Worm (Caenorhabditis elegans): ENCODE results near the gene F53F1.2.

Gene F53F1.2

ce11 chrV:13408440-13408839, 1.8 kb downstream of the F53F1.2 start:
- TF ChIP-seq Y53G8AR.9 (GFP tag; conservative IDR thresholded peaks at IDR 0.05) (0 out of 2 replicates have a peak, but pooled peaks have one; percentile 46), attf-3 (GFP tag; conservative IDR thresholded peaks at IDR 0.05) (0 out of 2 replicates have a peak, but pooled peaks have one; percentile 6), hlh-26 (GFP tag; conservative IDR thresholded peaks at IDR 0.05) (no peak)

DNA sequence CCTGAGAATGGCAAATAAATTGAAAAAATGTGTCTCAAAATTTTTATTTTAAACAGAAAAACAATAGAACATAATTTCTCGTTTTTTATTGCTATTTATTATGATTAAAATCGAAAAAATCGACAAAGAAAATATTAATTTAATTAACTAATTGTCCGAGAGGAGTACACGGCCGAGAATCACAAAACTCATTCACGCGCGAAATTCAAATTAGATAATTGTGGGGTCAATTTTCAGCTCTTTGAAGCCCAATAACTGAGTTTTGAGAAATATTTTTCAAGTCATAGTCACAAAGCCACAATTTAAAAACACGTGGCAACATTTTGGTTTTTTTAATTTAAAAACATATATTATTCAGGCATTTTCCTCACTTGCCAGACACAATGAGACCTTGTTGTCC, 2.5 kb downstream of the F53F1.2 start:
- TF ChIP-seq ZK185.1 (tag; optimal IDR thresholded peaks at IDR 0.05; ENCODE audit: poor library complexity, severe bottlenecking) (peak; percentile 9), chd-7 (tag; optimal IDR thresholded peaks at IDR 0.05) (no peak), repo-1 (tag; optimal IDR thresholded peaks at IDR 0.05) (no peak), rcor-1 (GFP tag; IDR thresholded peaks at IDR 0.05) (no peak), hrde-1 (tag; optimal IDR thresholded peaks at IDR 0.05; ENCODE audit: borderline replicate concordance) (no peak), xnd-1 (tag; optimal IDR thresholded peaks at IDR 0.05) (peak; percentile 35), sdz-38 (tag; optimal IDR thresholded peaks at IDR 0.05) (no peak), madf-10 (tag; optimal IDR thresholded peaks at IDR 0.05) (no peak), dpl-1 (GFP tag; optimal IDR thresholded peaks at IDR 0.05) (peak; percentile 26), ztf-28 (GFP tag; IDR thresholded peaks at IDR 0.05) (0 out of 2 replicates have a peak, but pooled peaks have one; percentile 11), F52B5.7 (tag; optimal IDR thresholded peaks at IDR 0.05) (no peak), lin-26 (GFP tag; IDR thresholded peaks at IDR 0.05) (no peak), F23B12.7 (tag; optimal IDR thresholded peaks at IDR 0.05; ENCODE audit: insufficient read depth) (no peak), F57A8.1 (GFP tag; optimal IDR thresholded peaks at IDR 0.05) (no peak), lin-40 (tag; optimal IDR thresholded peaks at IDR 0.05) (no peak), madf-8 (GFP tag; conservative IDR thresholded peaks at IDR 0.05) (peak; percentile 41; the same call in 1 of the 2 replicates), unc-130 (GFP tag; optimal IDR thresholded peaks at IDR 0.05) (peak; percentile 5), ceh-100 (GFP tag; IDR thresholded peaks at IDR 0.05) (no peak; the same call in 1 of the 2 replicates), efl-1 (GFP tag; optimal IDR thresholded peaks at IDR 0.05) (peak; percentile 48), nhr-90 (tag; optimal IDR thresholded peaks at IDR 0.05) (no peak), Y95B8A.8 (GFP tag; IDR thresholded peaks at IDR 0.05) (no peak), ceh-91 (GFP tag; IDR thresholded peaks at IDR 0.05) (peak; percentile 37; the same call in 1 of the 2 replicates), hlh-12 (tag; optimal IDR thresholded peaks at IDR 0.05) (no peak), F39B2.1 (GFP tag; IDR thresholded peaks at IDR 0.05) (no peak), lin-54 (GFP tag; optimal IDR thresholded peaks at IDR 0.05) (peak; percentile 83), lsy-27 (tag; optimal IDR thresholded peaks at IDR 0.05; ENCODE audit: borderline replicate concordance, insufficient read depth) (no peak), Y67H2A.10 (GFP tag; conservative IDR thresholded peaks at IDR 0.05) (no peak), lin-35 (GFP tag; optimal IDR thresholded peaks at IDR 0.05) (peak in 2 of 3 experiments; percentile 5 to 67), aptf-2 (GFP tag; conservative IDR thresholded peaks at IDR 0.05) (0 out of 2 replicates have a peak, but pooled peaks have one; percentile 23), attf-3 (GFP tag; conservative IDR thresholded peaks at IDR 0.05) (0 out of 2 replicates have a peak, but pooled peaks have one; percentile 13), lsl-1 (GFP tag; optimal IDR thresholded peaks at IDR 0.05) (peak; percentile 20)

DNA sequence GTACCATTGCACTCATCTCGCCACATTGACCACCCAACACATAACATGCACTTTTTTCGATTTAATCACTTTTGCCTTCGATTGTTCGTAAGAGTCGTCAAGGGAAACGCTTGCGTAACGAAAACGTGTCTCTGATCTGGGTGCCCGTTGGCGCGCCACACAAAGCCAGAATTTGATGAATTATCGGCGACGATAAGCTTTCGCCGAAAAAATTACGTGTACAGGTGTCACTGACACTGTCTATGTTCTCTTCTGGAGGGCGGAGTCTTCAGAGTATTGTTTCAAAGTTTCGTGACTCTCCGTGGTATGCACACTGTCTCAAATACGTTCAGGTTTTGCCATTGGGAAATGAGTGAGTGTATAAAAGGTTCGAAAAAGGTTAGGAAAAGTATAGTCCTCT, 4.1 kb downstream of the F53F1.2 start, which contains the start of gene F53F1.4:
TSS of gene F53F1.4 (plus strand) at position 390 of the 400 bp plus-strand sequence.
- TF ChIP-seq tlf-1 (GFP tag; optimal IDR thresholded peaks at IDR 0.05), result no peak
- TF ChIP-seq cebp-2 (GFP tag; IDR thresholded peaks at IDR 0.05), result no peak
- TF ChIP-seq ztf-28 (GFP tag; IDR thresholded peaks at IDR 0.05), result 0 out of 2 replicates have a peak, but pooled peaks have one; percentile 37
- TF ChIP-seq egl-18 (GFP tag; IDR thresholded peaks at IDR 0.05), result no peak
